Worm (Caenorhabditis elegans) whole organism, L3 larva: ENCODE results near the gene hars-1.

Experiments
- ZK546.5 ChIP-seq: sonication (generic microtip); optimal IDR thresholded peaks from 2 replicates; lab custom pipeline; 2017; ENCODE audit warnings: missing biosample characterization, missing genetic modification characterization
- ceh-82 ChIP-seq: fragments of 150-350 bp; optimal IDR thresholded peaks from 2 replicates; lab custom pipeline; 2014; ENCODE audit warnings: missing biosample characterization, missing genetic modification characterization
- elt-3 ChIP-seq, 3 experiments: fragments of 150-350 bp in 1 of 3; sonication (generic microtip) in 2 of 3; optimal IDR thresholded peaks; 2 replicates in 2 of 3; 4 replicates in 1 of 3; lab custom pipeline; 2014 to 2017; ENCODE audit warnings: missing biosample characterization in 3 of 3, missing genetic modification characterization in 3 of 3
- fkh-10 ChIP-seq: sonication (generic microtip); optimal IDR thresholded peaks from 2 replicates; lab custom pipeline; 2017; ENCODE audit warnings: missing biosample characterization, missing genetic modification reagents, missing genetic modification characterization
- lin-15B ChIP-seq: fragments of 150-350 bp; optimal IDR thresholded peaks from 2 replicates; lab custom pipeline; 2014; ENCODE audit warnings: missing biosample characterization, missing genetic modification characterization
- unc-39 ChIP-seq: sonication (generic microtip); optimal IDR thresholded peaks from 4 replicates; lab custom pipeline; 2017; ENCODE audit warnings: missing biosample characterization, missing genetic modification characterization
- ztf-4 ChIP-seq: fragments of 150-350 bp; optimal IDR thresholded peaks from 2 replicates; lab custom pipeline; 2014; ENCODE audit warnings: missing biosample characterization, missing genetic modification characterization

DNA sequence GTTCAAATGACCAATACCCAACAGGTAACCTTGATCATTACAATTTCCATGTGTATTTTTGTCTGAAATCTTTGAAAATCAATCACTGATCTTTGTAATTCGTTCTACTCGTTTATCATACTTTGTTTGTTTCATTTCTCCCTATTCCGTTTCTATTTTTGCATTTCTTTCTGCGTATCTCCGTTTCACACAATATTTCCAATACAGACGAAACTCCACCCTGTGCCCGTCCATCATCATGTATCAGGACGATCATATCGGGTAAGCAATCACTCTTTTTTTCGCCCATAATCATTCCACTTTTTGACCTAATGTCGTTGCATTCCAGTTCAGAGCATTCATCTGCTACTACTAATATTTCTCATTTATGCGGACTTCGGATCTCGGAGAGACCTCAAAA, 51.0 kb downstream of the hars-1 start, which contains the start of gene pyk-2:
- TF ChIP-seq fkh-10 (no peak), unc-39 (tag; lab: Kevin White, UChicago) (no peak), ztf-4 (tag; lab: Kevin White, UChicago) (no peak), ceh-82 (tag; lab: Kevin White, UChicago) (no peak), ZK546.5 (tag; lab: Kevin White, UChicago) (no peak), elt-3 (tag; optimal IDR thresholded peaks at IDR 0.05; lab: Kevin White, UChicago) (no peak), lin-15B (tag; lab: Kevin White, UChicago) (no peak)
